Worm (Caenorhabditis elegans): ENCODE results near the gene clc-4.

DNA sequence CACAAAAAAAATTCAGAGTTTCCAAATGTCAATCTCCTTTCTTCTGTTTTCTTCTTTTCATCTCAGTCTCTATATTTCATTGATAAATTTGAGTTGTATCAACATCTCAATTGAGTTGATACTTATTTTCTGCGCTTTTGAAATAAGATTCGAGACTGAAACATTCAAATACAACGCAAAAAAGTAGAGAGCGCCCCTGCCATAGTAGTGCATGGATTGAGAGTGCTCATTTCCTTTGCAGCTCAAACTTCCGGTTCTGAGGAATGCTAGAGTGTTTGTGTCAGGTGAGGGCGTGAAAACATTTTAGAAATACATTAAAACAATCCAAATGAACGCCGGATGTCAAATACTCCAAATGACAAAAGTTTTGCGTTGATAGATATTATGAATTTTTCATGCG lies 20.3 kb downstream of the clc-4 start:
- TF ChIP-seq fkh-10 (GFP tag; optimal IDR thresholded peaks at IDR 0.05) (no peak), pax-1 (tag; optimal IDR thresholded peaks at IDR 0.05) (no peak), ceh-34 (tag; optimal IDR thresholded peaks at IDR 0.05) (no peak), nhr-11 (tag; optimal IDR thresholded peaks at IDR 0.05) (no peak), ceh-45 (GFP tag; IDR thresholded peaks at IDR 0.05) (no peak), che-1 (tag; optimal IDR thresholded peaks at IDR 0.05) (no peak), dve-1 (tag; optimal IDR thresholded peaks at IDR 0.05) (no peak), lin-11 (tag; optimal IDR thresholded peaks at IDR 0.05) (no peak), unc-55 (GFP tag; optimal IDR thresholded peaks at IDR 0.05) (no peak), ets-4 (tag; optimal IDR thresholded peaks at IDR 0.05) (no peak), sox-4 (tag; optimal IDR thresholded peaks at IDR 0.05) (no peak), ceh-30 (tag; optimal IDR thresholded peaks at IDR 0.05) (no peak)

All from whole organism, late embryonic.